Worm (Caenorhabditis elegans) whole organism, L1 larva: Measurements from ENCODE around the gene T21B4.3.
A peak's percentile ranks its signal among the peaks of the same experiment; 100 is the strongest.

Experiments
- C04F5.9 ChIP-seq: sonication (generic microtip); optimal IDR thresholded peaks from 2 replicates; lab custom pipeline; 2016; ENCODE audit warnings: missing genetic modification characterization, missing compliant biosample characterization
- C34B4.2 ChIP-seq: sonication (generic microtip); optimal IDR thresholded peaks from 2 replicates; lab custom pipeline; 2017; ENCODE audit warnings: mild to moderate bottlenecking, missing genetic modification characterization, missing compliant biosample characterization
- Y116A8C.19 ChIP-seq: sonication (generic microtip); optimal IDR thresholded peaks from 2 replicates; lab custom pipeline; 2016; ENCODE audit warnings: missing compliant biosample characterization, missing genetic modification characterization, borderline replicate concordance
- aha-1 ChIP-seq: fragments of 150-350 bp; optimal IDR thresholded peaks from 2 replicates; lab custom pipeline; 2014; ENCODE audit warnings: missing biosample characterization, missing genetic modification characterization
- aly-2 ChIP-seq: fragments of 150-350 bp; optimal IDR thresholded peaks from 2 replicates; lab custom pipeline; 2014; ENCODE audit warnings: missing biosample characterization, missing genetic modification characterization
- ama-1 ChIP-seq: fragments of 150-350 bp; optimal IDR thresholded peaks from 2 replicates; lab custom pipeline; 2014
- ceh-8 ChIP-seq: fragments of 200-800 bp; sonication (Bioruptor generic); optimal IDR thresholded peaks from 2 replicates; lab custom pipeline; 2018; ENCODE audit warnings: mild to moderate bottlenecking, missing genetic modification characterization, moderate library complexity, missing compliant biosample characterization
- ceh-88 ChIP-seq: fragments of 200-800 bp; sonication (Bioruptor generic); IDR thresholded peaks from 2 replicates; pipeline ENCODE4 v1.3.6; 2022; ENCODE audit warnings: missing genetic modification characterization, missing compliant biosample characterization
- ceh-90 ChIP-seq: sonication (generic microtip); optimal IDR thresholded peaks from 2 replicates; lab custom pipeline; 2016; ENCODE audit warnings: missing genetic modification characterization, missing compliant biosample characterization
- ces-1 ChIP-seq: fragments of 150-350 bp; optimal IDR thresholded peaks from 2 replicates; lab custom pipeline; 2014; ENCODE audit warnings: missing biosample characterization, missing genetic modification reagents, missing genetic modification characterization
- efl-3 ChIP-seq: fragments of 200-800 bp; sonication (Bioruptor generic); optimal IDR thresholded peaks from 2 replicates; lab custom pipeline; 2018; ENCODE audit warnings: mild to moderate bottlenecking, missing genetic modification characterization, missing compliant biosample characterization
- egl-13 ChIP-seq: sonication (generic microtip); optimal IDR thresholded peaks from 2 replicates; lab custom pipeline; 2016; ENCODE audit warnings: missing genotype, missing genetic modification reagents, missing genetic modification characterization, missing compliant biosample characterization
- egl-27 ChIP-seq, 2 experiments: fragments of 150-350 bp in 1 of 2; sonication (generic microtip); optimal IDR thresholded peaks; 3 replicates each; lab custom pipeline; 2017 to 2018; ENCODE audit warnings: missing biosample characterization in 2 of 2, missing genetic modification characterization in 2 of 2, missing genetic modification reagents in 2 of 2
- elt-2 ChIP-seq: sonication (generic microtip); optimal IDR thresholded peaks from 2 replicates; lab custom pipeline; 2016; ENCODE audit warnings: missing genetic modification characterization, mild to moderate bottlenecking, inconsistent platforms, missing compliant biosample characterization, missing genetic modification reagents
- elt-3 ChIP-seq, 6 experiments: fragments of 150-350 bp in 1 of 6; sonication (generic microtip); optimal IDR thresholded peaks; 2 replicates each; lab custom pipeline; 2017 to 2018; ENCODE audit warnings: missing biosample characterization in 6 of 6, missing genetic modification characterization in 6 of 6, inconsistent platforms in 1 of 6
- ets-5 ChIP-seq: fragments of 200-800 bp; sonication (Bioruptor generic); IDR thresholded peaks from 2 replicates; pipeline ENCODE4 v1.3.6; 2022; ENCODE audit warnings: missing genetic modification characterization, missing compliant biosample characterization
- fkh-10 ChIP-seq: sonication (generic microtip); optimal IDR thresholded peaks from 2 replicates; lab custom pipeline; 2017; ENCODE audit warnings: missing biosample characterization, missing genetic modification reagents, missing genetic modification characterization
- fkh-4 ChIP-seq: sonication (generic microtip); optimal IDR thresholded peaks from 2 replicates; lab custom pipeline; 2016; ENCODE audit warnings: missing compliant biosample characterization, missing genetic modification characterization, borderline replicate concordance
- fkh-8 ChIP-seq: sonication (generic microtip); optimal IDR thresholded peaks from 2 replicates; lab custom pipeline; 2016; ENCODE audit warnings: mild to moderate bottlenecking, missing genetic modification characterization, missing compliant biosample characterization
- grh-1 ChIP-seq: fragments of 200-800 bp; sonication (Bioruptor generic); IDR thresholded peaks from 2 replicates; pipeline ENCODE4 v1.3.6; 2022; ENCODE audit warnings: missing genetic modification reagents, missing genetic modification characterization, missing compliant biosample characterization
- hlh-17 ChIP-seq: fragments of 200-800 bp; sonication (Bioruptor generic); optimal IDR thresholded peaks from 2 replicates; lab custom pipeline; 2018; ENCODE audit warnings: missing genetic modification characterization, mild to moderate bottlenecking, missing compliant biosample characterization, moderate library complexity, borderline replicate concordance
- hlh-4 ChIP-seq: sonication (generic microtip); optimal IDR thresholded peaks from 2 replicates; lab custom pipeline; 2016; ENCODE audit warnings: mild to moderate bottlenecking, missing genetic modification characterization, missing compliant biosample characterization
- isw-1 ChIP-seq: fragments of 200-800 bp; sonication (Bioruptor generic); IDR thresholded peaks from 2 replicates; pipeline ENCODE4 v1.3.6; 2022; ENCODE audit warnings: missing genetic modification characterization, missing compliant biosample characterization
- lin-13 ChIP-seq: fragments of 150-350 bp; optimal IDR thresholded peaks from 2 replicates; lab custom pipeline; 2014; ENCODE audit warnings: missing biosample characterization, missing genetic modification reagents, missing genetic modification characterization
- lin-14 ChIP-seq: fragments of 200-800 bp; sonication (Bioruptor generic); optimal IDR thresholded peaks from 2 replicates; lab custom pipeline; 2018; ENCODE audit warnings: mild to moderate bottlenecking, missing genetic modification characterization, moderate library complexity, missing compliant biosample characterization
- lin-35 ChIP-seq, 2 experiments: fragments of 150-350 bp; optimal IDR thresholded peaks; 2 replicates each; lab custom pipeline; 2014; ENCODE audit warnings: missing biosample characterization in 2 of 2, missing genetic modification characterization in 2 of 2, missing genetic modification reagents in 2 of 2
- lin-39 ChIP-seq: fragments of 150-350 bp; optimal IDR thresholded peaks from 2 replicates; lab custom pipeline; 2014; ENCODE audit warnings: missing biosample characterization, missing genetic modification reagents, missing genetic modification characterization
- lsy-2 ChIP-seq, 2 experiments: fragments of 150-350 bp; optimal IDR thresholded peaks; 2 replicates each; lab custom pipeline; 2014; ENCODE audit warnings: missing biosample characterization in 2 of 2, missing genetic modification characterization in 2 of 2
- mab-9 ChIP-seq: fragments of 200-800 bp; sonication (Bioruptor generic); IDR thresholded peaks from 2 replicates; pipeline ENCODE4 v1.3.6; 2022; ENCODE audit warnings: missing genetic modification reagents, missing genetic modification characterization, missing compliant biosample characterization
- mdl-1 ChIP-seq, 2 experiments: fragments of 150-350 bp; optimal IDR thresholded peaks; 2 replicates each; lab custom pipeline; 2014 to 2017; ENCODE audit warnings: missing biosample characterization in 2 of 2, missing genetic modification characterization in 2 of 2, inconsistent platforms in 1 of 2
- mep-1 ChIP-seq: fragments of 150-350 bp; optimal IDR thresholded peaks from 2 replicates; lab custom pipeline; 2014; ENCODE audit warnings: missing biosample characterization, missing genetic modification characterization
- nhr-11 ChIP-seq: fragments of 150-350 bp; optimal IDR thresholded peaks from 2 replicates; lab custom pipeline; 2014; ENCODE audit warnings: missing biosample characterization, missing genetic modification characterization
- nhr-237 ChIP-seq: fragments of 150-350 bp; optimal IDR thresholded peaks from 2 replicates; lab custom pipeline; 2014; ENCODE audit warnings: missing biosample characterization, missing genetic modification characterization
- nhr-28 ChIP-seq: fragments of 150-350 bp; optimal IDR thresholded peaks from 2 replicates; lab custom pipeline; 2014; ENCODE audit warnings: missing biosample characterization, missing genetic modification characterization
- nhr-47 ChIP-seq: sonication (generic microtip); optimal IDR thresholded peaks from 2 replicates; lab custom pipeline; 2016; ENCODE audit warnings: mild to moderate bottlenecking, missing genetic modification characterization, moderate library complexity, missing compliant biosample characterization
- nhr-76 ChIP-seq: sonication (generic microtip); optimal IDR thresholded peaks from 2 replicates; lab custom pipeline; 2017; ENCODE audit warnings: missing biosample characterization, missing genetic modification characterization
- nhr-77 ChIP-seq: fragments of 150-350 bp; optimal IDR thresholded peaks from 2 replicates; lab custom pipeline; 2014; ENCODE audit warnings: missing biosample characterization, missing genetic modification characterization
- nhr-90 ChIP-seq: sonication (generic microtip); optimal IDR thresholded peaks from 2 replicates; lab custom pipeline; 2016; ENCODE audit warnings: mild to moderate bottlenecking, missing genetic modification characterization, missing compliant biosample characterization; ENCODE audit not compliant: poor library complexity
- pag-3 ChIP-seq: sonication (generic microtip); optimal IDR thresholded peaks from 2 replicates; lab custom pipeline; 2017; ENCODE audit warnings: missing genetic modification characterization, mild to moderate bottlenecking, missing compliant biosample characterization, antibody characterized with exemption, borderline replicate concordance; ENCODE audit not compliant: insufficient read depth
- skn-1 ChIP-seq: fragments of 150-350 bp; optimal IDR thresholded peaks from 2 replicates; lab custom pipeline; 2014; ENCODE audit warnings: missing biosample characterization, missing genetic modification characterization
- snpc-4 ChIP-seq: fragments of 150-350 bp; optimal IDR thresholded peaks from 2 replicates; lab custom pipeline; 2014; ENCODE audit warnings: missing biosample characterization, missing genetic modification characterization
- snu-23 ChIP-seq: sonication (generic microtip); optimal IDR thresholded peaks from 2 replicates; lab custom pipeline; 2016; ENCODE audit warnings: missing genetic modification characterization, missing compliant biosample characterization
- sox-4 ChIP-seq: sonication (generic microtip); optimal IDR thresholded peaks from 2 replicates; lab custom pipeline; 2016; ENCODE audit warnings: missing genetic modification characterization, missing compliant biosample characterization
- sptf-1 ChIP-seq: fragments of 150-350 bp; optimal IDR thresholded peaks from 2 replicates; lab custom pipeline; 2014; ENCODE audit warnings: missing biosample characterization, missing genetic modification characterization
- sup-37 ChIP-seq: fragments of 200-800 bp; sonication (Bioruptor generic); optimal IDR thresholded peaks from 2 replicates; lab custom pipeline; 2018; ENCODE audit warnings: mild to moderate bottlenecking, missing genetic modification characterization, missing compliant biosample characterization
- tbx-2 ChIP-seq: sonication (generic microtip); optimal IDR thresholded peaks from 2 replicates; lab custom pipeline; 2016; ENCODE audit warnings: missing genetic modification characterization, missing compliant biosample characterization
- tlp-1 ChIP-seq: fragments of 150-350 bp; optimal IDR thresholded peaks from 2 replicates; lab custom pipeline; 2014; ENCODE audit warnings: missing biosample characterization, missing genetic modification characterization
- xbp-1 ChIP-seq: sonication (generic microtip); optimal IDR thresholded peaks from 2 replicates; lab custom pipeline; 2016; ENCODE audit warnings: missing genetic modification characterization, missing compliant biosample characterization
- zip-4 ChIP-seq: fragments of 200-800 bp; sonication (Bioruptor generic); optimal IDR thresholded peaks from 2 replicates; lab custom pipeline; 2018; ENCODE audit warnings: mild to moderate bottlenecking, missing genetic modification characterization, moderate library complexity, missing compliant biosample characterization

Gene T21B4.3

ce11 chrII:12494556-12495131, 2.2 kb downstream of the T21B4.3 start, which contains the start of gene col-85 (continued):
- TF ChIP-seq ama-1, result no peak
- TF ChIP-seq fkh-10 (GFP tag; lab: Kevin White, UChicago), result peak; percentile 51
- peak; percentile 70 for TF ChIP-seq nhr-90 (tag; lab: Kevin White, UChicago)
- peak; percentile 62 for TF ChIP-seq tbx-2 (tag; lab: Kevin White, UChicago)
- TF ChIP-seq nhr-237, result no peak
- peak in 1 of 2 experiments; percentile 53 for TF ChIP-seq egl-27 (tag; optimal IDR thresholded peaks at IDR 0.05; lab: Kevin White, UChicago)
- peak; percentile 56 for TF ChIP-seq mep-1 (tag; lab: Kevin White, UChicago)
- TF ChIP-seq grh-1, result peak; percentile 43; the same call in 1 of the 2 replicates
- no peak for TF ChIP-seq pag-3 (tag; lab: Kevin White, UChicago)
- TF ChIP-seq sptf-1 (tag; lab: Kevin White, UChicago), result no peak
- no peak for TF ChIP-seq tlp-1 (tag; lab: Kevin White, UChicago)
- TF ChIP-seq lin-14 (GFP tag; lab: Kevin White, UChicago), result peak; percentile 74
- no peak for TF ChIP-seq fkh-4
- TF ChIP-seq zip-4 (GFP tag; lab: Kevin White, UChicago), result no peak
- TF ChIP-seq lin-13, result peak; percentile 54
- no peak for TF ChIP-seq hlh-17 (GFP tag; lab: Kevin White, UChicago)
- peak; percentile 36; the same call in 1 of the 2 replicates for TF ChIP-seq isw-1
- TF ChIP-seq lsy-2 (tag; optimal IDR thresholded peaks at IDR 0.05; lab: Kevin White, UChicago), result peak; percentile 57 to 68
- no peak for TF ChIP-seq aha-1
- TF ChIP-seq fkh-8, result peak; percentile 83
- TF ChIP-seq elt-3 (tag; optimal IDR thresholded peaks at IDR 0.05; lab: Kevin White, UChicago), result peak in 2 of 6 experiments; percentile 10 to 30
- TF ChIP-seq efl-3 (GFP tag; lab: Kevin White, UChicago), result no peak
- TF ChIP-seq sox-4 (tag; lab: Kevin White, UChicago), result no peak
- peak in 1 of 2 experiments; percentile 47 for TF ChIP-seq mdl-1 (tag; optimal IDR thresholded peaks at IDR 0.05; lab: Kevin White, UChicago)
- TF ChIP-seq lin-35 (GFP tag; optimal IDR thresholded peaks at IDR 0.05; lab: Kevin White, UChicago), result peak; percentile 71 to 77
- no peak for TF ChIP-seq hlh-4 (tag; lab: Kevin White, UChicago)
- peak; percentile 82 for TF ChIP-seq nhr-47 (tag; lab: Kevin White, UChicago)
- peak; percentile 23 for TF ChIP-seq elt-2
- no peak for TF ChIP-seq C34B4.2 (tag; lab: Kevin White, UChicago)
- TF ChIP-seq nhr-77, result peak; percentile 70
- TF ChIP-seq ceh-90 (tag; lab: Kevin White, UChicago), result no peak
- TF ChIP-seq, all 84 proteins: peak for 49

DNA sequence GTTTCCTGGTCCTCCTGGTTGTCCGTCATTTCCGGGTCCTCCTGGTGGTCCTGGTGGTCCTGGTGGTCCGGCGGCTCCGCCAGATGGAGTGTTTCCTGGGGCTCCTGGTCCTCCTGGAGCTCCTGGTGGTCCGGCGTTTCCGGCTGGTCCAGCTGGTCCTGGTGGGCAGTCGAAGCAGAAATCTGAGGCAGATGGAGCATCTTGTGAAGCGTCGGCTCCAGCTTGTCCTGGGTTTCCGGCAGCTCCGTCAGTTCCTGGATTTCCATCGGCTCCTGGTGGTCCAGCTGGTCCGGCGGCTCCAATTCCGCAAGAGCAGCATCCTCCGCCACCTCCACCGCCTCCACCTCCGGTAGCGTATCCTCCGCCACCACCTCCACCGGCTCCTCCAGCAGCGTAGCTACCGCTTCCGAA, 2.8 kb downstream of the T21B4.3 start:
- peak; percentile 50 for TF ChIP-seq ceh-8 (GFP tag; lab: Kevin White, UChicago)
- no peak for TF ChIP-seq ces-1 (GFP tag; lab: Kevin White, UChicago)
- no peak for TF ChIP-seq lin-39
- no peak for TF ChIP-seq skn-1 (tag; lab: Kevin White, UChicago)
- no peak for TF ChIP-seq C04F5.9 (tag; lab: Kevin White, UChicago)
- no peak for TF ChIP-seq egl-13 (tag; lab: Kevin White, UChicago)

DNA sequence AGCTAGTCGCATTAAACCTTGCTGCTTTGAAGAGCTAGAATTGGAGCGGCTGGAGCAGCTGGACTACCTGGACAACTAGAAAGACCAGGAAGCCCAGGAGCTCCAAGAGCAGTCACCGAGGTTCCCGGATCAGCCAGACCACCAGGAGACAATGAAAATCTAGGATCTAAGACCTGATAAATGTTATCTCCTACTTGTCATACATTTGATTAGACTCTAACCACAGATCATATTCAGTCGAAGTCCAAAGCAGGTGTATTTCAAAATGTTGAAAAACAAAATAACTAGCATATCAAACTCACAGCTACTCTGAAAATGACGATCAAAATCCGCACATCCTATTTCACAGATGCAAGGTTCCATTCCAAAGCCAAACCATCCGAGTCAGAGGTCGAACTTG, 4.9 kb downstream of the T21B4.3 start, which contains the start of gene srz-6:
TSS of gene srz-6 (plus strand) at position 301 of the 400 bp plus-strand sequence.
- TF ChIP-seq ceh-88 (GFP tag; lab: Robert Waterston, UW) (no peak), snpc-4 (tag; lab: Kevin White, UChicago) (no peak), tlp-1 (tag; lab: Kevin White, UChicago) (no peak), xbp-1 (tag; lab: Kevin White, UChicago) (no peak), mab-9 (GFP tag; lab: Robert Waterston, UW) (no peak), grh-1 (no peak), snu-23 (GFP tag; lab: Kevin White, UChicago) (no peak), pag-3 (tag; lab: Kevin White, UChicago) (no peak), Y116A8C.19 (tag; lab: Kevin White, UChicago) (no peak), elt-2 (no peak), aly-2 (tag; lab: Kevin White, UChicago) (no peak), nhr-11 (tag; lab: Kevin White, UChicago) (no peak), nhr-28 (tag; lab: Kevin White, UChicago) (no peak), nhr-76 (tag; lab: Kevin White, UChicago) (no peak), egl-27 (tag; optimal IDR thresholded peaks at IDR 0.05; lab: Kevin White, UChicago) (no peak), ets-5 (GFP tag; lab: Robert Waterston, UW) (no peak), sup-37 (GFP tag; lab: Kevin White, UChicago) (no peak), lin-35 (GFP tag; optimal IDR thresholded peaks at IDR 0.05; lab: Kevin White, UChicago) (no peak)
